Worm (Caenorhabditis elegans): ENCODE data around the gene dpy-31.

The dpy-31 gene

DNA sequence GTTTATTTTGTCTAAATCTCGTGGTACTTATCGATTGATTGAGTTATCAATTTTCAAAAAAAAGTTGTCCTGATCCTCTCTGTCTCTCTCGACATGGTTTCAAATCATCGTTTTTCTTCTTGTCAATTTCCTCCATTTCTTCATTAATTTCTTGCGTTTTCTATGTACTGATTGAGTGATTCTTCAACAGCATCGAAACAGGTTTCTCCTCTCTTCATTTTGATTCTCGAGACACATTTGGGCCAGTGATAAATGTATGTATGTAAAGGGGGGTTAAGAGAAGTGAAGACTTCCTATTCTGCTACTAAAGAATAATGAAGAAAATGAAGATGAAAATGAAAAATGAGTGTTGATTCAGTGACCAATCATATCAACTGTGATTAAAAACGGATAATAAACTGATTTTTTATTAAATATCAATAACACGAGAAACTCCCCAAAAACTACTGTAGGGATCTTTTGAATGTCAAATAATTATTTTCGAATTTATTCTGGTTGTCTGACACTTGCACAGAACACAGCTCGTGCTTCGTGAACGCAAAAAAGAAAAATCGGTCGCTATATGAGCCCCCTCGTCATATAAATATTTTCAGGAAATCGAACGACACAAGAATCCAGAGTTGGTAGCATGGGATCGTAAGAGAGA is 1.2 kb downstream of the dpy-31 start (continued):
- no peak for TF ChIP-seq nhr-47 (tag; optimal IDR thresholded peaks at IDR 0.05)
- no peak for TF ChIP-seq nhr-84 (tag; optimal IDR thresholded peaks at IDR 0.05)
- TF ChIP-seq unc-98 (GFP tag; IDR thresholded peaks at IDR 0.05), result no peak
- TF ChIP-seq jun-1 (tag; optimal IDR thresholded peaks at IDR 0.05), result no peak
- no peak for TF ChIP-seq ceh-88 (GFP tag; IDR thresholded peaks at IDR 0.05)
- TF ChIP-seq lin-13 (GFP tag; optimal IDR thresholded peaks at IDR 0.05), result no peak
- no peak for TF ChIP-seq lin-39 (tag; optimal IDR thresholded peaks at IDR 0.05)
- TF ChIP-seq ceh-90 (tag; optimal IDR thresholded peaks at IDR 0.05), result no peak
- TF ChIP-seq Y116A8C.19 (tag; optimal IDR thresholded peaks at IDR 0.05; ENCODE audit: borderline replicate concordance), result no peak
- no peak for TF ChIP-seq ceh-63 (GFP tag; optimal IDR thresholded peaks at IDR 0.05)
- no peak for TF ChIP-seq pag-3 (tag; optimal IDR thresholded peaks at IDR 0.05; ENCODE audit: borderline replicate concordance, insufficient read depth)
- no peak for TF ChIP-seq lir-3 (tag; optimal IDR thresholded peaks at IDR 0.05; ENCODE audit: poor library complexity)
- TF ChIP-seq mab-9 (GFP tag; IDR thresholded peaks at IDR 0.05), result no peak
- peak; percentile 30 for TF ChIP-seq nhr-19 (GFP tag; conservative IDR thresholded peaks at IDR 0.05)
- no peak for TF ChIP-seq vab-15 (tag; optimal IDR thresholded peaks at IDR 0.05)
- TF ChIP-seq aha-1 (tag; optimal IDR thresholded peaks at IDR 0.05), result no peak
- TF ChIP-seq nhr-76 (tag; optimal IDR thresholded peaks at IDR 0.05), result no peak
- TF ChIP-seq unc-62 (GFP tag; optimal IDR thresholded peaks at IDR 0.05), result no peak
- TF ChIP-seq unc-86 (tag; optimal IDR thresholded peaks at IDR 0.05), result no peak
- TF ChIP-seq hlh-17 (GFP tag; optimal IDR thresholded peaks at IDR 0.05; ENCODE audit: borderline replicate concordance), result no peak
- peak; percentile 36 for TF ChIP-seq tbx-2 (tag; optimal IDR thresholded peaks at IDR 0.05)
- no peak for TF ChIP-seq nhr-77 (tag; optimal IDR thresholded peaks at IDR 0.05)
- no peak for TF ChIP-seq unc-130 (tag; optimal IDR thresholded peaks at IDR 0.05)
- peak in 1 of 2 experiments; percentile 8 for TF ChIP-seq efl-1 (optimal IDR thresholded peaks at IDR 0.05)
- peak in 1 of 2 experiments; percentile 87 for TF ChIP-seq efl-1 (GFP tag; optimal IDR thresholded peaks at IDR 0.05 in 1 of 2)
- no peak for TF ChIP-seq skn-1 (tag; optimal IDR thresholded peaks at IDR 0.05)
- TF ChIP-seq lin-35 (GFP tag; optimal IDR thresholded peaks at IDR 0.05), result peak in 1 of 2 experiments; percentile 52

ce11 chrIII:7207903-7208497 is 6.0 kb downstream of the dpy-31 start, which contains the start of gene rpl-6:
Gene rpl-6, plus strand, starts transcription at chrIII:7208447.
- TF ChIP-seq zip-4 (GFP tag; optimal IDR thresholded peaks at IDR 0.05) (peak; percentile 45), nhr-90 (tag; optimal IDR thresholded peaks at IDR 0.05; ENCODE audit: poor library complexity) (peak; percentile 87), nhr-20 (tag; optimal IDR thresholded peaks at IDR 0.05) (peak; percentile 85), C16A3.4 (tag; optimal IDR thresholded peaks at IDR 0.05) (peak; percentile 97), mef-2 (tag; optimal IDR thresholded peaks at IDR 0.05) (no peak), dpl-1 (GFP tag; optimal IDR thresholded peaks at IDR 0.05) (peak; percentile 81 to 86 (median 85)), lin-14 (GFP tag; optimal IDR thresholded peaks at IDR 0.05) (peak; percentile 90), mdl-1 (tag; optimal IDR thresholded peaks at IDR 0.05) (peak in 1 of 2 experiments; percentile 77), tlp-1 (tag; optimal IDR thresholded peaks at IDR 0.05) (no peak), irx-1 (tag; optimal IDR thresholded peaks at IDR 0.05) (peak; percentile 67), nhr-237 (tag; optimal IDR thresholded peaks at IDR 0.05) (peak; percentile 62), lin-39 (tag; optimal IDR thresholded peaks at IDR 0.05) (peak; percentile 73), snpc-4 (tag; optimal IDR thresholded peaks at IDR 0.05) (peak; percentile 57), lsy-2 (tag; optimal IDR thresholded peaks at IDR 0.05) (peak; percentile 99), pqm-1 (tag; optimal IDR thresholded peaks at IDR 0.05) (no peak), elt-2 (tag; optimal IDR thresholded peaks at IDR 0.05) (peak; percentile 57), egl-13 (tag; optimal IDR thresholded peaks at IDR 0.05) (peak; percentile 69), elt-3 (tag; optimal IDR thresholded peaks at IDR 0.05) (peak in 5 of 6 experiments; percentile 14 to 98 (median 73)), ama-1 (optimal IDR thresholded peaks at IDR 0.05) (peak; percentile 55), efl-3 (GFP tag; optimal IDR thresholded peaks at IDR 0.05) (no peak), sox-4 (tag; optimal IDR thresholded peaks at IDR 0.05) (peak; percentile 20), ztf-11 (tag; optimal IDR thresholded peaks at IDR 0.05) (peak in 1 of 2 experiments; percentile 66), lin-13 (GFP tag; optimal IDR thresholded peaks at IDR 0.05) (peak; percentile 83), unc-130 (tag; optimal IDR thresholded peaks at IDR 0.05) (peak; percentile 95), ets-5 (GFP tag; IDR thresholded peaks at IDR 0.05) (no peak), F16B12.6 (tag; optimal IDR thresholded peaks at IDR 0.05) (peak; percentile 46), swsn-7 (tag; optimal IDR thresholded peaks at IDR 0.05) (peak; percentile 85), efl-1 (optimal IDR thresholded peaks at IDR 0.05) (peak; percentile 91 to 94), efl-1 (GFP tag; optimal IDR thresholded peaks at IDR 0.05 in 1 of 2) (peak; percentile 81 to 98)

Measured in whole organism, L1 larva.